Fruit fly (Drosophila melanogaster) whole organism, wandering third instar larva: Measurements from ENCODE around the gene CG3604.

ENCODE experiments used
- Abd-B ChIP-seq: fragments of >200 bp; optimal IDR thresholded peaks from 2 replicates; lab custom pipeline; 2017; ENCODE audit warnings: missing biosample characterization, missing genetic modification characterization
- CG32264 ChIP-seq: fragments of 200-800 bp; sonication (Bioruptor generic); optimal IDR thresholded peaks from 2 replicates; lab custom pipeline; 2016; ENCODE audit warnings: missing biosample characterization, missing genetic modification characterization
- CG9705 ChIP-seq: fragments of 200-800 bp; sonication (Bioruptor generic); optimal IDR thresholded peaks from 2 replicates; lab custom pipeline; 2018; ENCODE audit warnings: missing biosample characterization, mild to moderate bottlenecking, missing genetic modification characterization
- CrebA ChIP-seq: fragments of 200-800 bp; sonication (Bioruptor generic); optimal IDR thresholded peaks from 2 replicates; lab custom pipeline; 2016; ENCODE audit warnings: missing biosample characterization, mild to moderate bottlenecking, missing genetic modification characterization, borderline replicate concordance
- Dfd ChIP-seq: fragments of >200 bp; optimal IDR thresholded peaks from 2 replicates; lab custom pipeline; 2017; ENCODE audit warnings: missing biosample characterization, missing genetic modification characterization
- Dif ChIP-seq: fragments of 200-275, 200-300 bp; sonication (Bioruptor generic); optimal IDR thresholded peaks from 2 replicates; lab custom pipeline; 2018; ENCODE audit warnings: missing biosample characterization, missing genetic modification characterization; ENCODE audit not compliant: partially characterized antibody
- GATAd ChIP-seq: sonication (Bioruptor generic); optimal IDR thresholded peaks from 2 replicates; lab custom pipeline; 2016; ENCODE audit warnings: missing biosample characterization, missing genetic modification characterization
- HLH106 ChIP-seq: fragments of 200-800 bp; optimal IDR thresholded peaks from 3 replicates; lab custom pipeline; 2019; ENCODE audit warnings: missing biosample characterization, mild to moderate bottlenecking, missing genetic modification characterization, moderate library complexity
- Hnf4 ChIP-seq: fragments of 200-800 bp; sonication (Bioruptor generic); optimal IDR thresholded peaks from 2 replicates; lab custom pipeline; 2016; ENCODE audit warnings: missing biosample characterization, mild to moderate bottlenecking, missing genetic modification characterization
- Hr78 ChIP-seq: fragments of >200 bp; optimal IDR thresholded peaks from 2 replicates; lab custom pipeline; 2017; ENCODE audit warnings: missing biosample characterization, missing genetic modification characterization
- Hr83 ChIP-seq: fragments of 200-300 bp; sonication (Bioruptor generic); optimal IDR thresholded peaks from 2 replicates; lab custom pipeline; 2016; ENCODE audit warnings: missing biosample characterization, mild to moderate bottlenecking, missing genetic modification characterization, moderate library complexity; ENCODE audit not compliant: poor library complexity, severe bottlenecking
- Jra ChIP-seq: sonication (Bioruptor generic); optimal IDR thresholded peaks from 2 replicates; lab custom pipeline; 2016; ENCODE audit warnings: missing biosample characterization, missing genetic modification characterization
- Mio ChIP-seq: sonication (Bioruptor generic); optimal IDR thresholded peaks from 2 replicates; lab custom pipeline; 2016; ENCODE audit warnings: missing biosample characterization, missing genetic modification characterization
- Myc ChIP-seq: fragments of >200 bp; optimal IDR thresholded peaks from 2 replicates; lab custom pipeline; 2017
- N ChIP-seq: fragments of >200 bp; optimal IDR thresholded peaks from 2 replicates; lab custom pipeline; 2018; ENCODE audit warnings: missing biosample characterization, missing external identifiers, missing genetic modification characterization
- OdsH ChIP-seq: fragments of 200-800 bp; sonication (Bioruptor generic); optimal IDR thresholded peaks from 2 replicates; lab custom pipeline; 2016; ENCODE audit warnings: missing biosample characterization, mild to moderate bottlenecking, missing genetic modification characterization
- Rel ChIP-seq, 2 experiments: fragments of 200-800 bp; sonication (Bioruptor generic) in 1 of 2; optimal IDR thresholded peaks; 2 replicates in 1 of 2; 3 replicates in 1 of 2; lab custom pipeline; 2016 to 2019; ENCODE audit warnings: mild to moderate bottlenecking in 2 of 2, missing biosample characterization in 2 of 2, missing genetic modification characterization in 2 of 2, moderate library complexity in 1 of 2
- Sp1 ChIP-seq: fragments of 200-800 bp; sonication (Bioruptor generic); optimal IDR thresholded peaks from 3 replicates; lab custom pipeline; 2019; ENCODE audit warnings: missing biosample characterization, mild to moderate bottlenecking, missing genetic modification characterization, moderate library complexity
- Vsx2 ChIP-seq: fragments of 200-300, 225-300 bp; sonication (Bioruptor generic); optimal IDR thresholded peaks from 2 replicates; lab custom pipeline; 2018; ENCODE audit warnings: missing biosample characterization, missing genetic modification characterization; ENCODE audit not compliant: partially characterized antibody
- br ChIP-seq: fragments of 200-800 bp; sonication (Bioruptor generic); optimal IDR thresholded peaks from 2 replicates; lab custom pipeline; 2016; ENCODE audit warnings: missing biosample characterization, missing genetic modification characterization
- brk ChIP-seq: fragments of 200-800 bp; sonication (Bioruptor generic); optimal IDR thresholded peaks from 2 replicates; lab custom pipeline; 2016; ENCODE audit warnings: missing biosample characterization, mild to moderate bottlenecking, missing genetic modification characterization
- dl ChIP-seq, 2 experiments: fragments of 175-275, 200-275 bp in 1 of 2; fragments of 200-275 bp in 1 of 2; sonication (Bioruptor generic); optimal IDR thresholded peaks; lab custom pipeline; 2018; ENCODE audit warnings: mild to moderate bottlenecking in 2 of 2, missing biosample characterization in 2 of 2, missing genetic modification characterization in 2 of 2, moderate library complexity in 2 of 2; ENCODE audit not compliant: partially characterized antibody in 2 of 2, insufficient read depth in 1 of 2
- dmrt93B ChIP-seq: fragments of 200-800 bp; sonication (Bioruptor generic); optimal IDR thresholded peaks from 2 replicates; lab custom pipeline; 2018; ENCODE audit warnings: missing biosample characterization, mild to moderate bottlenecking, missing genetic modification characterization
- dsf ChIP-seq: sonication (Bioruptor generic); optimal IDR thresholded peaks from 2 replicates; lab custom pipeline; 2016; ENCODE audit warnings: missing biosample characterization, missing genetic modification characterization, borderline replicate concordance
- ey ChIP-seq: fragments of 200-800 bp; sonication (Bioruptor generic); optimal IDR thresholded peaks from 2 replicates; lab custom pipeline; 2016; ENCODE audit warnings: missing biosample characterization, missing genetic modification characterization
- foxo ChIP-seq, 2 experiments: fragments of 200-800 bp; sonication (Bioruptor generic); optimal IDR thresholded peaks; 2 replicates in 1 of 2; 3 replicates in 1 of 2; lab custom pipeline; 2016 to 2017; ENCODE audit warnings: missing biosample characterization in 2 of 2, missing genetic modification characterization in 2 of 2
- fru ChIP-seq: fragments of 200-800 bp; sonication (Bioruptor generic); optimal IDR thresholded peaks from 3 replicates; lab custom pipeline; 2016; ENCODE audit warnings: missing biosample characterization, mild to moderate bottlenecking, missing genetic modification characterization
- h ChIP-seq: fragments of 200-800 bp; sonication (Bioruptor generic); optimal IDR thresholded peaks from 3 replicates; lab custom pipeline; 2016; ENCODE audit warnings: missing biosample characterization, mild to moderate bottlenecking, missing genetic modification characterization
- jim ChIP-seq: fragments of 175-275, 200-325 bp; sonication (Bioruptor generic); optimal IDR thresholded peaks from 2 replicates; lab custom pipeline; 2016; ENCODE audit warnings: missing biosample characterization, mild to moderate bottlenecking, missing genetic modification characterization
- lola ChIP-seq: fragments of >200 bp; optimal IDR thresholded peaks from 2 replicates; lab custom pipeline; 2017; ENCODE audit warnings: missing biosample characterization, missing genetic modification characterization
- pan ChIP-seq: fragments of >200 bp; optimal IDR thresholded peaks from 2 replicates; lab custom pipeline; 2017
- psq ChIP-seq: fragments of 200-800 bp; sonication (Bioruptor generic); optimal IDR thresholded peaks from 3 replicates; lab custom pipeline; 2017; ENCODE audit warnings: missing biosample characterization, mild to moderate bottlenecking, missing genetic modification characterization, moderate library complexity
- rgr ChIP-seq: fragments of 200-800 bp; sonication (Bioruptor generic); optimal IDR thresholded peaks from 3 replicates; lab custom pipeline; 2016; ENCODE audit warnings: missing biosample characterization, mild to moderate bottlenecking, missing genetic modification characterization
- sage ChIP-seq: fragments of 200-800 bp; sonication (Bioruptor generic); optimal IDR thresholded peaks from 2 replicates; lab custom pipeline; 2016; ENCODE audit warnings: missing biosample characterization, mild to moderate bottlenecking, missing genetic modification characterization
- sv ChIP-seq: fragments of 200-800 bp; sonication (Bioruptor generic); optimal IDR thresholded peaks from 3 replicates; lab custom pipeline; 2016; ENCODE audit warnings: missing biosample characterization, missing genetic modification characterization
- tai ChIP-seq: sonication (Bioruptor generic); optimal IDR thresholded peaks from 2 replicates; lab custom pipeline; 2016; ENCODE audit warnings: missing biosample characterization, missing genetic modification characterization
- usp ChIP-seq: fragments of >200 bp; optimal IDR thresholded peaks from 2 replicates; lab custom pipeline; 2017; ENCODE audit warnings: missing biosample characterization, missing genetic modification characterization
- woc ChIP-seq: sonication (Bioruptor generic); optimal IDR thresholded peaks from 2 replicates; lab custom pipeline; 2016; ENCODE audit warnings: missing biosample characterization, mild to moderate bottlenecking, missing genetic modification characterization

Gene CG3604

DNA sequence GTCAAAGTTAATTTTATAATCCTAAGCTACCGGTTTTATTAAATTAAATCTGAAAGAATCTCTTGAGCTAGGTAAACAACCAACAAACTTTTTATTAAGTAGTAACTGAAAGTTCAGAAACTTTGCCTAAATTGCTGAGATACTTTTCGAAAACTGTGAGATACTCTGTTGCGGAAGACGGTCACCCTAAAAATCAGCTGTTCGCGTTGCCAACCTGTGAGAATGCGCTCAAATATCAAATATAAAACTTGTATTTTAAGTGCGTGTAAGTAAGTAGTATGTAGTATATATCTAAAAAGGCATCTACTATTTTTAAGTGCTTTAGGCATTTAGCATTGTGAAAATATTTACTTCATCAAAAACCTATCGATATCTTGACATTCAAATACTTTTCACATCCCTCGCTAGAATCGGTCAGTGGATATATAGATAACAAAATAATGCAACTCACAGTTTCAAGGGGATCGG is 15.3 kb upstream of the CG3604 start, which contains the start of the genes CG31955 and CG2818:
Gene CG31955, minus strand, starts transcription at position 157 of the 468 bp plus-strand sequence.
Gene CG2818, plus strand, starts transcription at position 412 of the 468 bp plus-strand sequence.
- TF ChIP-seq Hr78 (GFP tag; lab: Kevin White, UChicago) = no peak
- no peak for TF ChIP-seq dmrt93B
- peak; percentile 28 to 32 for TF ChIP-seq foxo (GFP tag; optimal IDR thresholded peaks at IDR 0.05; lab: Kevin White, UChicago)
- peak; percentile 1 for TF ChIP-seq GATAd (GFP tag; lab: Kevin White, UChicago)
- no peak for TF ChIP-seq CG32264 (GFP tag; lab: Kevin White, UChicago)
- TF ChIP-seq Myc (lab: Kevin White, UChicago) = peak; percentile 55
- TF ChIP-seq Jra = peak; percentile 47
- TF ChIP-seq CrebA (GFP tag; lab: Kevin White, UChicago) = no peak
- TF ChIP-seq brk (GFP tag; lab: Kevin White, UChicago) = no peak
- no peak for TF ChIP-seq sv (GFP tag; lab: Kevin White, UChicago)
- TF ChIP-seq Hr83 (GFP tag; lab: Kevin White, UChicago) = no peak
- TF ChIP-seq lola (GFP tag; lab: Kevin White, UChicago) = no peak
- no peak for TF ChIP-seq CG9705
- TF ChIP-seq ey (GFP tag; lab: Kevin White, UChicago) = peak; percentile 38
- no peak for TF ChIP-seq Dif (GFP tag; lab: Kevin White, UChicago)
- peak; percentile 17 for TF ChIP-seq HLH106 (tag; lab: Kevin White, UChicago)
- no peak for TF ChIP-seq Rel (GFP tag; optimal IDR thresholded peaks at IDR 0.05; lab: Kevin White, UChicago)
- TF ChIP-seq Rel (tag; optimal IDR thresholded peaks at IDR 0.05; lab: Kevin White, UChicago) = peak; percentile 9
- no peak for TF ChIP-seq N (GFP tag; lab: Kevin White, UChicago)
- TF ChIP-seq Hnf4 (GFP tag; lab: Kevin White, UChicago) = no peak
- TF ChIP-seq jim = no peak
- peak; percentile 18 for TF ChIP-seq OdsH (GFP tag; lab: Kevin White, UChicago)
- TF ChIP-seq dl (GFP tag; optimal IDR thresholded peaks at IDR 0.05; lab: Kevin White, UChicago; ENCODE audit: insufficient read depth in 1 of 2, partially characterized antibody in 2 of 2) = no peak
- peak; percentile 3 for TF ChIP-seq psq (GFP tag; lab: Kevin White, UChicago)
- peak; percentile 47 for TF ChIP-seq h (GFP tag; lab: Kevin White, UChicago)
- TF ChIP-seq tai (GFP tag; lab: Kevin White, UChicago) = no peak
- TF ChIP-seq usp (GFP tag; lab: Kevin White, UChicago) = no peak
- TF ChIP-seq Mio (GFP tag; lab: Kevin White, UChicago) = no peak
- TF ChIP-seq rgr (GFP tag; lab: Kevin White, UChicago) = peak; percentile 47
- TF ChIP-seq Abd-B = no peak
- TF ChIP-seq woc (GFP tag; lab: Kevin White, UChicago) = peak; percentile 34
- TF ChIP-seq Vsx2 (GFP tag; lab: Kevin White, UChicago) = no peak
- no peak for TF ChIP-seq sage
- TF ChIP-seq Sp1 (GFP tag; lab: Kevin White, UChicago) = no peak
- no peak for TF ChIP-seq br (GFP tag; lab: Kevin White, UChicago)
- TF ChIP-seq fru = peak; percentile 6
- no peak for TF ChIP-seq Dfd (GFP tag; lab: Kevin White, UChicago)
- no peak for TF ChIP-seq dsf (GFP tag; lab: Kevin White, UChicago)
- TF ChIP-seq pan (lab: Kevin White, UChicago) = no peak

DNA sequence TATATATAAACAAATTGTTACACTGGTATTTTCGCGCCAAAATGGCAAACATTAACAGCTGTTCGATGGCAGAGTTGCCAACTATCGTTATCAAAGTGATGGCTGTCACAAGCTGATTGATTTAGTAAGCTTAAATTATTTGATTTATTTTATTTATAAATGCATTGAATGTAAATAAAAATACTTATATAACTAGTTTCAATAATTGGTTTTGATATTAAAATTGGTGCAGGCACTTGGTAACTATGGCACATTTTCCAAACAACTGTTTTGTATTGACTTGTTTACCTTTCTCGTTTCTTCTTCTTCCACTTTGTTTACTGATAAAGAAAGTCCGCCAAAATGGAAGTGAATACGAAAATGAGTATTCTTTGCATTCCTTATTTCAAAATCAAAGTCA is 14.0 kb upstream of the CG3604 start, which contains the start of gene cutlet:
Gene cutlet, minus strand, starts transcription at position 84 of the 400 bp plus-strand sequence.
- peak; percentile 41 for TF ChIP-seq Dif (GFP tag; lab: Kevin White, UChicago)
- no peak for TF ChIP-seq dsf (GFP tag; lab: Kevin White, UChicago)
- peak; percentile 29 for TF ChIP-seq rgr (GFP tag; lab: Kevin White, UChicago)
- TF ChIP-seq dmrt93B = no peak
- TF ChIP-seq sage = no peak
- TF ChIP-seq Jra = no peak
- TF ChIP-seq foxo (GFP tag; optimal IDR thresholded peaks at IDR 0.05; lab: Kevin White, UChicago) = peak in 1 of 2 experiments; percentile 16
- no peak for TF ChIP-seq OdsH (GFP tag; lab: Kevin White, UChicago)
- TF ChIP-seq h (GFP tag; lab: Kevin White, UChicago) = peak; percentile 10
- no peak for TF ChIP-seq N (GFP tag; lab: Kevin White, UChicago)
- no peak for TF ChIP-seq psq (GFP tag; lab: Kevin White, UChicago)
- TF ChIP-seq fru = no peak
- TF ChIP-seq CG32264 (GFP tag; lab: Kevin White, UChicago) = no peak
- no peak for TF ChIP-seq sv (GFP tag; lab: Kevin White, UChicago)
- no peak for TF ChIP-seq dl (GFP tag; optimal IDR thresholded peaks at IDR 0.05; lab: Kevin White, UChicago; ENCODE audit: insufficient read depth in 1 of 2, partially characterized antibody in 2 of 2)
- peak; percentile 28 for TF ChIP-seq HLH106 (tag; lab: Kevin White, UChicago)
- TF ChIP-seq Mio (GFP tag; lab: Kevin White, UChicago) = no peak
